Worm (Caenorhabditis elegans) whole organism, young adult: ENCODE results near the gene F25B5.5.

Experiments used
- B0019.2 ChIP-seq: fragments of 200-800 bp; sonication (Bioruptor generic); conservative IDR thresholded peaks from 2 replicates; pipeline ENCODE4 v1.3.6; 2022; ENCODE audit warnings: missing genetic modification reagents, missing genetic modification characterization, missing compliant biosample characterization
- B0035.1 ChIP-seq: sonication (generic microtip); optimal IDR thresholded peaks from 2 replicates; lab custom pipeline; 2016; ENCODE audit warnings: missing genetic modification characterization, mild to moderate bottlenecking, missing compliant biosample characterization, missing genotype, missing genetic modification reagents
- B0261.1 ChIP-seq: sonication (generic microtip); optimal IDR thresholded peaks from 2 replicates; lab custom pipeline; 2016; ENCODE audit warnings: mild to moderate bottlenecking, missing genetic modification characterization, moderate library complexity, missing compliant biosample characterization
- C17E4.6 ChIP-seq: fragments of 200-800 bp; sonication (Bioruptor generic); IDR thresholded peaks from 2 replicates; pipeline ENCODE4 v1.3.6; 2022; ENCODE audit warnings: missing genetic modification reagents, missing genetic modification characterization, missing compliant biosample characterization
- F33H1.4 ChIP-seq: fragments of 200-800 bp; sonication (Bioruptor generic); IDR thresholded peaks from 2 replicates; pipeline ENCODE4 v1.3.6; 2022; ENCODE audit warnings: missing genetic modification reagents, missing genetic modification characterization, missing compliant biosample characterization
- F37B4.10 ChIP-seq: fragments of 200-800 bp; sonication (Bioruptor generic); IDR thresholded peaks from 2 replicates; pipeline ENCODE4 v1.3.6; 2022; ENCODE audit warnings: missing genetic modification characterization, missing compliant biosample characterization
- F57A8.1 ChIP-seq: fragments of 200-800 bp; sonication (Bioruptor generic); optimal IDR thresholded peaks from 2 replicates; lab custom pipeline; 2018; ENCODE audit warnings: mild to moderate bottlenecking, missing genetic modification characterization, moderate library complexity, missing compliant biosample characterization
- Y67H2A.10 ChIP-seq: fragments of 200-800 bp; sonication (Bioruptor generic); conservative IDR thresholded peaks from 2 replicates; pipeline ENCODE4 v1.3.6; 2022; ENCODE audit warnings: missing genetic modification reagents, missing genetic modification characterization, missing compliant biosample characterization
- Y79H2A.3 ChIP-seq: fragments of 200-800 bp; sonication (Bioruptor generic); conservative IDR thresholded peaks from 2 replicates; pipeline ENCODE4 v1.3.6; 2022; ENCODE audit warnings: missing genetic modification reagents, missing genetic modification characterization, missing compliant biosample characterization
- attf-3 ChIP-seq: fragments of 200-800 bp; sonication (Bioruptor generic); conservative IDR thresholded peaks from 2 replicates; pipeline ENCODE4 v1.3.6; 2022; ENCODE audit warnings: missing genetic modification reagents, missing genetic modification characterization, missing compliant biosample characterization
- attf-6 ChIP-seq: fragments of 200-800 bp; sonication (Bioruptor generic); IDR thresholded peaks from 2 replicates; pipeline ENCODE4 v1.3.6; 2022; ENCODE audit warnings: missing genetic modification reagents, missing genetic modification characterization, missing compliant biosample characterization
- bed-2 ChIP-seq: fragments of 200-800 bp; sonication (Bioruptor generic); IDR thresholded peaks from 2 replicates; pipeline ENCODE4 v1.3.6; 2022; ENCODE audit warnings: missing genetic modification reagents, missing genetic modification characterization, missing compliant biosample characterization
- ccch-3 ChIP-seq: fragments of 200-800 bp; sonication (Bioruptor generic); optimal IDR thresholded peaks from 2 replicates; lab custom pipeline; 2018; ENCODE audit warnings: mild to moderate bottlenecking, missing genetic modification characterization, missing compliant biosample characterization
- cebp-1 ChIP-seq, 2 experiments: fragments of 200-800 bp in 1 of 2; sonication (Bioruptor generic) in 1 of 2; sonication (generic microtip) in 1 of 2; IDR thresholded peaks in 1 of 2; optimal IDR thresholded peaks in 1 of 2; 2 replicates each; pipeline versions ENCODE4 v1.3.6 to Lab custom; 2017 to 2022; ENCODE audit warnings: missing compliant biosample characterization in 2 of 2, missing genetic modification characterization in 2 of 2, mild to moderate bottlenecking in 1 of 2, missing genetic modification reagents in 1 of 2, moderate library complexity in 1 of 2
- cebp-2 ChIP-seq: fragments of 200-800 bp; sonication (Bioruptor generic); IDR thresholded peaks from 2 replicates; pipeline ENCODE4 v1.3.6; 2022; ENCODE audit warnings: missing genetic modification characterization, missing compliant biosample characterization
- ceh-27 ChIP-seq: fragments of 200-800 bp; sonication (Bioruptor generic); optimal IDR thresholded peaks from 2 replicates; lab custom pipeline; 2018; ENCODE audit warnings: mild to moderate bottlenecking, missing genetic modification characterization, moderate library complexity, missing compliant biosample characterization
- ceh-40 ChIP-seq: fragments of 200-800 bp; sonication (Bioruptor generic); IDR thresholded peaks from 2 replicates; pipeline ENCODE4 v1.3.6; 2022; ENCODE audit warnings: missing genetic modification characterization, missing compliant biosample characterization
- ceh-79 ChIP-seq: sonication (generic microtip); optimal IDR thresholded peaks from 2 replicates; lab custom pipeline; 2017; ENCODE audit warnings: mild to moderate bottlenecking, missing genetic modification characterization, missing compliant biosample characterization
- chd-7 ChIP-seq: sonication (generic microtip); optimal IDR thresholded peaks from 2 replicates; lab custom pipeline; 2016; ENCODE audit warnings: mild to moderate bottlenecking, missing genetic modification characterization, moderate library complexity, missing compliant biosample characterization
- dpff-1 ChIP-seq: sonication (generic microtip); optimal IDR thresholded peaks from 2 replicates; lab custom pipeline; 2017; ENCODE audit warnings: mild to moderate bottlenecking, missing genetic modification characterization, missing compliant biosample characterization
- efl-1 ChIP-seq: fragments of 150-350 bp; optimal IDR thresholded peaks from 2 replicates; lab custom pipeline; 2014; ENCODE audit warnings: missing biosample characterization, missing genetic modification reagents, missing genetic modification characterization
- egl-44 ChIP-seq: fragments of 200-800 bp; sonication (Bioruptor generic); IDR thresholded peaks from 2 replicates; pipeline ENCODE4 v1.3.6; 2022; ENCODE audit warnings: missing genetic modification reagents, missing genetic modification characterization, missing compliant biosample characterization
- him-1 ChIP-seq: sonication (generic microtip); optimal IDR thresholded peaks from 2 replicates; lab custom pipeline; 2016; ENCODE audit warnings: missing genotype, missing genetic modification reagents, missing genetic modification characterization, missing compliant biosample characterization
- hlh-26 ChIP-seq: fragments of 200-800 bp; sonication (Bioruptor generic); conservative IDR thresholded peaks from 2 replicates; pipeline ENCODE4 v1.3.6; 2022; ENCODE audit warnings: missing genetic modification reagents, missing genetic modification characterization, missing compliant biosample characterization
- hmg-1.2 ChIP-seq: fragments of 200-800 bp; sonication (Bioruptor generic); IDR thresholded peaks from 2 replicates; pipeline ENCODE4 v1.3.6; 2022; ENCODE audit warnings: missing genetic modification reagents, missing genetic modification characterization, missing compliant biosample characterization
- hmg-20 ChIP-seq: fragments of 200-800 bp; sonication (Bioruptor generic); IDR thresholded peaks from 2 replicates; pipeline ENCODE4 v1.3.6; 2022; ENCODE audit warnings: missing genetic modification reagents, missing genetic modification characterization, missing compliant biosample characterization
- let-607 ChIP-seq, 2 experiments: fragments of 200-800 bp in 1 of 2; sonication (Bioruptor generic) in 1 of 2; sonication (generic microtip) in 1 of 2; optimal IDR thresholded peaks; 2 replicates each; lab custom pipeline; 2016 to 2018; ENCODE audit warnings: mild to moderate bottlenecking in 2 of 2, missing compliant biosample characterization in 2 of 2, missing genetic modification characterization in 2 of 2, moderate library complexity in 2 of 2, missing genotype in 1 of 2
- lin-35 ChIP-seq, 3 experiments: fragments of 150-350 bp in 2 of 3; sonication (generic microtip) in 1 of 3; optimal IDR thresholded peaks; 2 replicates each; lab custom pipeline; 2014 to 2018; ENCODE audit warnings: missing biosample characterization in 3 of 3, missing genetic modification characterization in 3 of 3, missing genetic modification reagents in 3 of 3
- lin-54 ChIP-seq: fragments of 200-800 bp; sonication (Bioruptor generic); optimal IDR thresholded peaks from 2 replicates; lab custom pipeline; 2018; ENCODE audit warnings: mild to moderate bottlenecking, missing genetic modification characterization, missing compliant biosample characterization
- mxl-1 ChIP-seq: sonication (generic microtip); optimal IDR thresholded peaks from 2 replicates; lab custom pipeline; 2016; ENCODE audit warnings: missing genetic modification characterization, missing compliant biosample characterization
- nhr-120 ChIP-seq: fragments of 200-800 bp; sonication (Bioruptor generic); IDR thresholded peaks from 2 replicates; pipeline ENCODE4 v1.3.6; 2022; ENCODE audit warnings: missing genetic modification characterization, missing compliant biosample characterization
- nhr-90 ChIP-seq: sonication (generic microtip); optimal IDR thresholded peaks from 2 replicates; lab custom pipeline; 2016; ENCODE audit warnings: missing genotype, mild to moderate bottlenecking, missing genetic modification characterization, missing compliant biosample characterization
- pbrm-1 ChIP-seq: fragments of 200-800 bp; sonication (Bioruptor generic); IDR thresholded peaks from 2 replicates; pipeline ENCODE4 v1.3.6; 2022; ENCODE audit warnings: missing genetic modification reagents, missing genetic modification characterization, missing compliant biosample characterization
- sea-2 ChIP-seq: fragments of 200-800 bp; sonication (Bioruptor generic); IDR thresholded peaks from 2 replicates; pipeline ENCODE4 v1.3.6; 2022; ENCODE audit warnings: missing genetic modification characterization, missing compliant biosample characterization
- snpc-1.1 ChIP-seq: sonication (generic microtip); optimal IDR thresholded peaks from 2 replicates; lab custom pipeline; 2017; ENCODE audit warnings: missing genetic modification characterization, mild to moderate bottlenecking, missing compliant biosample characterization, antibody characterized with exemption, moderate library complexity, missing genotype, missing genetic modification reagents; ENCODE audit not compliant: insufficient read depth
- sptf-2 ChIP-seq: fragments of 200-800 bp; sonication (Bioruptor generic); optimal IDR thresholded peaks from 2 replicates; lab custom pipeline; 2018; ENCODE audit warnings: mild to moderate bottlenecking, missing genetic modification characterization, missing compliant biosample characterization
- tbx-9 ChIP-seq: sonication (generic microtip); optimal IDR thresholded peaks from 2 replicates; lab custom pipeline; 2016; ENCODE audit warnings: borderline replicate concordance, missing genetic modification characterization, inconsistent platforms, missing compliant biosample characterization
- tlf-1 ChIP-seq: fragments of 200-800 bp; sonication (Bioruptor generic); optimal IDR thresholded peaks from 2 replicates; lab custom pipeline; 2018; ENCODE audit warnings: mild to moderate bottlenecking, missing genetic modification characterization, missing compliant biosample characterization
- unc-62 ChIP-seq: fragments of 150-350 bp; optimal IDR thresholded peaks from 2 replicates; lab custom pipeline; 2014; ENCODE audit warnings: missing biosample characterization, missing genetic modification reagents, missing genetic modification characterization
- xnd-1 ChIP-seq: sonication (generic microtip); optimal IDR thresholded peaks from 2 replicates; lab custom pipeline; 2016; ENCODE audit warnings: missing genotype, missing genetic modification reagents, missing genetic modification characterization, missing compliant biosample characterization
- ztf-18 ChIP-seq: sonication (generic microtip); optimal IDR thresholded peaks from 2 replicates; lab custom pipeline; 2016; ENCODE audit warnings: missing genotype, mild to moderate bottlenecking, missing genetic modification characterization, missing compliant biosample characterization
- ztf-6 ChIP-seq: fragments of 200-800 bp; sonication (Bioruptor generic); IDR thresholded peaks from 2 replicates; pipeline ENCODE4 v1.3.6; 2022; ENCODE audit warnings: missing genetic modification reagents, missing genetic modification characterization, missing compliant biosample characterization

The F25B5.5 gene

ce11 chrIII:5948162-5948933 is 2.4 kb upstream of the F25B5.5 start, which contains the start of the genes F25B5.6 and F25B5.3 (continued):
- no peak for TF ChIP-seq let-607 (tag; optimal IDR thresholded peaks at IDR 0.05; lab: Kevin White, UChicago)
- TF ChIP-seq F57A8.1 (GFP tag; lab: Kevin White, UChicago), result no peak
- TF ChIP-seq, all 124 proteins: peak for 4

- peak; percentile 73 for TF ChIP-seq snpc-1.1 (tag; lab: Kevin White, UChicago)
- TF ChIP-seq cebp-2 (GFP tag; lab: Robert Waterston, UW), result peak; percentile 88
- TF ChIP-seq attf-6, result peak; percentile 55; the same call in 1 of the 2 replicates
- no peak for TF ChIP-seq dpff-1
- TF ChIP-seq tbx-9, result no peak
- no peak for TF ChIP-seq sptf-2 (GFP tag; lab: Kevin White, UChicago)
- no peak; the same call in 1 of the 2 replicates for TF ChIP-seq nhr-120
- no peak for TF ChIP-seq unc-62
- no peak for TF ChIP-seq ceh-40 (GFP tag; lab: Robert Waterston, UW)
- peak; percentile 11 for TF ChIP-seq ztf-18 (tag; lab: Kevin White, UChicago)
- TF ChIP-seq efl-1, result no peak
- no peak for TF ChIP-seq ztf-6 (GFP tag; lab: Robert Waterston, UW)
- TF ChIP-seq B0019.2 (GFP tag; lab: Robert Waterston, UW), result no peak
- peak; percentile 65 for TF ChIP-seq nhr-90
- TF ChIP-seq cebp-1 (GFP tag; IDR thresholded peaks at IDR 0.05; lab: Robert Waterston, UW), result no peak; the same call in 1 of the 2 replicates
- peak; percentile 86 for TF ChIP-seq cebp-1 (tag; optimal IDR thresholded peaks at IDR 0.05; lab: Kevin White, UChicago)
- peak; percentile 15 for TF ChIP-seq pbrm-1
- peak; percentile 60 for TF ChIP-seq hmg-1.2 (GFP tag; lab: Robert Waterston, UW)
- TF ChIP-seq ceh-27 (GFP tag; lab: Kevin White, UChicago), result peak; percentile 50
- TF ChIP-seq hlh-26 (GFP tag; lab: Robert Waterston, UW), result no peak
- no peak for TF ChIP-seq xnd-1 (tag; lab: Kevin White, UChicago)
- TF ChIP-seq attf-3 (GFP tag; lab: Robert Waterston, UW), result peak; percentile 40; the same call in 1 of the 2 replicates
- TF ChIP-seq B0261.1 (tag; lab: Kevin White, UChicago), result no peak
- TF ChIP-seq F37B4.10 (GFP tag; lab: Robert Waterston, UW), result no peak
- peak; percentile 85 for TF ChIP-seq B0035.1 (tag; lab: Kevin White, UChicago)
- TF ChIP-seq C17E4.6 (GFP tag; lab: Robert Waterston, UW), result 0 out of 2 replicates have a peak, but pooled peaks have one; percentile 31
- peak; percentile 49 for TF ChIP-seq mxl-1
- TF ChIP-seq bed-2, result 0 out of 2 replicates have a peak, but pooled peaks have one; percentile 9
- no peak for TF ChIP-seq Y67H2A.10 (GFP tag; lab: Robert Waterston, UW)
- peak; percentile 84 for TF ChIP-seq tlf-1
- no peak for TF ChIP-seq ccch-3
- no peak for TF ChIP-seq chd-7 (tag; lab: Kevin White, UChicago)
- TF ChIP-seq sea-2 (GFP tag; lab: Robert Waterston, UW), result no peak
- TF ChIP-seq egl-44, result peak; percentile 66
- peak in 1 of 3 experiments; percentile 78 for TF ChIP-seq lin-35 (GFP tag; optimal IDR thresholded peaks at IDR 0.05; lab: Kevin White, UChicago)
- no peak for TF ChIP-seq ceh-79 (tag; lab: Kevin White, UChicago)
- peak; percentile 31 to 35 for TF ChIP-seq let-607 (tag; optimal IDR thresholded peaks at IDR 0.05; lab: Kevin White, UChicago)
- peak; percentile 92; the same call in 1 of the 2 replicates for TF ChIP-seq Y79H2A.3
- peak; percentile 62 for TF ChIP-seq lin-54 (GFP tag; lab: Kevin White, UChicago)
- 0 out of 2 replicates have a peak, but pooled peaks have one; percentile 30 for TF ChIP-seq hmg-20 (GFP tag; lab: Robert Waterston, UW)
- TF ChIP-seq F33H1.4 (GFP tag; lab: Robert Waterston, UW), result peak; percentile 30; the same call in 1 of the 2 replicates
- peak; percentile 92 for TF ChIP-seq him-1
Measured at ce11 chrIII:5943368-5944180, 2.4 kb downstream of the F25B5.5 start.
